Worm (Caenorhabditis elegans) whole organism, late embryonic: ENCODE data around the gene Y26E6A.2.

Experiments
- ama-1 ChIP-seq: fragments of 150-350 bp; optimal IDR thresholded peaks from 2 replicates; lab custom pipeline; 2014
- fkh-10 ChIP-seq: fragments of 150-350 bp; optimal IDR thresholded peaks from 2 replicates; lab custom pipeline; 2014; ENCODE audit warnings: missing biosample characterization, missing genetic modification reagents, missing genetic modification characterization
- hlh-13 ChIP-seq: fragments of 200-800 bp; sonication (Bioruptor generic); optimal IDR thresholded peaks from 2 replicates; lab custom pipeline; 2018; ENCODE audit warnings: mild to moderate bottlenecking, missing genetic modification characterization, missing compliant biosample characterization
- nhr-11 ChIP-seq: fragments of 150-350 bp; optimal IDR thresholded peaks from 2 replicates; lab custom pipeline; 2014; ENCODE audit warnings: missing biosample characterization, missing genetic modification characterization
- pha-2 ChIP-seq: sonication (generic microtip); optimal IDR thresholded peaks from 2 replicates; lab custom pipeline; 2017; ENCODE audit warnings: mild to moderate bottlenecking, missing genetic modification characterization, missing compliant biosample characterization
- pha-4 ChIP-seq: fragments of 150-350 bp; optimal IDR thresholded peaks from 2 replicates; lab custom pipeline; 2018; ENCODE audit warnings: missing biosample characterization, missing genetic modification reagents, missing genetic modification characterization
- sox-4 ChIP-seq: sonication (generic microtip); optimal IDR thresholded peaks from 2 replicates; lab custom pipeline; 2017; ENCODE audit warnings: mild to moderate bottlenecking, missing genetic modification characterization, inconsistent platforms, missing compliant biosample characterization

ce11 chrX:13926029-13926428, 11.8 kb upstream of the Y26E6A.2 start, which contains the start of gene meg-2:
- TF ChIP-seq pha-2 (tag; lab: Kevin White, UChicago) (no peak), fkh-10 (GFP tag; lab: Kevin White, UChicago) (no peak), hlh-13 (no peak), sox-4 (no peak), ama-1 (lab: Kevin White, UChicago) (no peak), nhr-11 (no peak), pha-4 (no peak)
